Worm (Caenorhabditis elegans) whole organism, midembryonic: Measurements from ENCODE around the gene T09F3.7.

Source experiments
- T22C8.4 ChIP-seq: fragments of 200-800 bp; sonication (Bioruptor generic); IDR thresholded peaks from 2 replicates; pipeline ENCODE4 v1.3.6; 2022; ENCODE audit warnings: missing genetic modification characterization, missing compliant biosample characterization
- cog-1 ChIP-seq: sonication (generic microtip); optimal IDR thresholded peaks from 2 replicates; lab custom pipeline; 2016; ENCODE audit warnings: missing genetic modification characterization, missing compliant biosample characterization
- flt-1 ChIP-seq: fragments of 200-800 bp; sonication (Bioruptor generic); IDR thresholded peaks from 2 replicates; pipeline ENCODE4 v1.3.6; 2022; ENCODE audit warnings: missing genetic modification characterization, missing compliant biosample characterization
- klf-2 ChIP-seq: fragments of 200-800 bp; sonication (Bioruptor generic); conservative IDR thresholded peaks from 2 replicates; pipeline ENCODE4 v1.3.6; 2022; ENCODE audit warnings: missing genetic modification reagents, missing genetic modification characterization, missing compliant biosample characterization
- med-1 ChIP-seq: sonication (generic microtip); optimal IDR thresholded peaks from 2 replicates; lab custom pipeline; 2017; ENCODE audit warnings: missing genetic modification characterization, mild to moderate bottlenecking, missing compliant biosample characterization, antibody characterized with exemption, missing genetic modification reagents; ENCODE audit not compliant: insufficient read depth
- ref-1 ChIP-seq: fragments of 200-800 bp; sonication (Bioruptor generic); conservative IDR thresholded peaks from 2 replicates; pipeline ENCODE4 v1.3.6; 2022; ENCODE audit warnings: missing genetic modification reagents, missing genetic modification characterization, missing compliant biosample characterization
- tab-1 ChIP-seq: fragments of 200-800 bp; sonication (Bioruptor generic); IDR thresholded peaks from 2 replicates; pipeline ENCODE4 v1.3.6; 2022; ENCODE audit warnings: missing genetic modification characterization, missing compliant biosample characterization
- ztf-23 ChIP-seq: fragments of 200-800 bp; sonication (Bioruptor generic); IDR thresholded peaks from 2 replicates; pipeline ENCODE4 v1.3.6; 2022; ENCODE audit warnings: missing genetic modification reagents, missing genetic modification characterization, missing compliant biosample characterization
- ztf-29 ChIP-seq: fragments of 200-800 bp; sonication (Bioruptor generic); IDR thresholded peaks from 2 replicates; pipeline ENCODE4 v1.3.6; 2022; ENCODE audit warnings: missing genetic modification reagents, missing genetic modification characterization, missing compliant biosample characterization

Gene T09F3.7

ce11 chrII:10416332-10416863 is 25.4 kb downstream of the T09F3.7 start, which contains the start of gene eif-2A:
Gene eif-2A, plus strand, starts transcription at chrII:10416800.
- no peak for TF ChIP-seq cog-1 (tag; lab: Kevin White, UChicago)
- TF ChIP-seq ref-1 (GFP tag; lab: Robert Waterston, UW), result no peak
- TF ChIP-seq T22C8.4 (GFP tag; lab: Robert Waterston, UW), result no peak
- TF ChIP-seq klf-2, result no peak
- no peak for TF ChIP-seq med-1
- no peak for TF ChIP-seq ztf-29 (GFP tag; lab: Robert Waterston, UW)
- no peak for TF ChIP-seq tab-1 (GFP tag; lab: Robert Waterston, UW)
- no peak for TF ChIP-seq ztf-23 (GFP tag; lab: Robert Waterston, UW)
- no peak for TF ChIP-seq flt-1 (GFP tag; lab: Robert Waterston, UW)

DNA sequence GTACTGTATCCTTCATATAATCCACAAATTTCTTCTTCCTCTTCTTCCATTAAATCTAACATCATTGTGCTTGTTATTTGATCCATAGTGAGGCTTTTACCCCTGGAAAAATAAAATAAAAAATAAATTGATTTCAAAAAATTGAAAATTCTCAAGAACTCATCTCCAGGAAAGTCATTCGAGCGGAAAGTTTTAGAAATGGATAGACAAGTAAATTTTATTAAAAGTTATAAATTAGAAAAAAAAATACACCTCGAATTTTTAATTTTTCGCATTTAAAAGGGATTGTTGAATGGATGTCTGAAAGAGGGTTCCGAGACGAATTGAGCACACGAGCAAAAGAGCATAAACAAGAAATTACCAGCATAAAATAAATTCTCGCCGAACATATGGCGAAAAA is 31.0 kb downstream of the T09F3.7 start, which contains the start of gene frpr-21:
Gene frpr-21 (minus strand): TSS at position 101 of the 400 bp plus-strand sequence.
- no peak for TF ChIP-seq T22C8.4 (GFP tag; lab: Robert Waterston, UW)
- no peak for TF ChIP-seq ref-1 (GFP tag; lab: Robert Waterston, UW)
- no peak for TF ChIP-seq med-1
- no peak for TF ChIP-seq tab-1 (GFP tag; lab: Robert Waterston, UW)
- no peak for TF ChIP-seq cog-1 (tag; lab: Kevin White, UChicago)
- TF ChIP-seq klf-2, result no peak
- TF ChIP-seq ztf-29 (GFP tag; lab: Robert Waterston, UW), result no peak
- TF ChIP-seq flt-1 (GFP tag; lab: Robert Waterston, UW), result no peak
- TF ChIP-seq ztf-23 (GFP tag; lab: Robert Waterston, UW), result no peak

ce11 chrII:10435836-10436235 is 44.9 kb downstream of the T09F3.7 start, which contains the start of gene cut-4:
Gene cut-4, plus strand, starts transcription at chrII:10436136.
- TF ChIP-seq klf-2 (no peak), med-1 (no peak), ref-1 (GFP tag; lab: Robert Waterston, UW) (no peak), ztf-23 (GFP tag; lab: Robert Waterston, UW) (no peak), cog-1 (tag; lab: Kevin White, UChicago) (no peak), T22C8.4 (GFP tag; lab: Robert Waterston, UW) (no peak), flt-1 (GFP tag; lab: Robert Waterston, UW) (no peak), tab-1 (GFP tag; lab: Robert Waterston, UW) (no peak), ztf-29 (GFP tag; lab: Robert Waterston, UW) (no peak)

DNA sequence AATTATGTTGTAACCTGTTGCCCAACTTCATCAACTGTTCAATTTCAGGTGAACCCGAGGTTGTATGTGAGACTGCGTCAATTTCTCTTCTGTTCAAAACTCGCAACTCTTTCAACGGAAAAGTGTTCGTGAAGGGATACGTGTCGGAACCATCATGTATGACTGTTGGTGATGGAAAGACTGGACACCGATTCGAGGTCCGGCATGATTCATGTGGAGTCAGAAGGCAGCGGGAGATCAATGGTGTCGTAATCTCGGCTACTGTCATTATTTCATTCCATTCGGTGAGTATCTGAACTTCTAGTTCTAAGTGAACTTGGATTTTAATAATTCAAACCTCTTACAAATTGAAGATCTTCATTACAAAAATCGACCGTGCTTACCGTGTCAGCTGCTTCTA is 46.9 kb downstream of the T09F3.7 start:
- TF ChIP-seq klf-2, result no peak
- TF ChIP-seq tab-1 (GFP tag; lab: Robert Waterston, UW), result no peak

DNA sequence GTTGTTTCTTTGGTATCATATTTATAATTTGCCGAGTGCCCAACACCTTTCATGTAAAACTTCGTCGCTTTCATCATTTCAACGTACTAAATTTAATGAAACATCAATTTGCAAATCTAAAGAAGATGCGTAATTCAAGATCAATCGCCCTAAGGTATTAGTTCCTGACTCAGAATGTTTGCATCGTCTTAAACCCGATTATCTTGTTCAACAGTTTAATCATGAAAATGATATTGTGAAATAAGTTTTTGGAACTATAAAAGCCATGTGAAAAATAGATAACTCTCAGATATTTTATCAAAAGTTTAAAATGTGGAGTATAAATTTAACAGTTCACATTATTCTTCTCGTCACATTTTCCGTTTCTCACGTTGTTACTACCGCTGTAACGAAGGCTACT is 49.0 kb downstream of the T09F3.7 start, which contains the start of gene E04D5.4:
Gene E04D5.4 (plus strand): TSS at position 301 of the 400 bp plus-strand sequence.
- no peak for TF ChIP-seq klf-2
